Fruit fly (Drosophila melanogaster) whole organism, adult: Measurements from ENCODE around the gene viaf.

ENCODE experiments used
- CG11617 ChIP-seq: fragments of 200-800 bp; sonication (Bioruptor generic); optimal IDR thresholded peaks from 2 replicates; lab custom pipeline; 2017; ENCODE audit warnings: mild to moderate bottlenecking, missing biosample characterization, missing genetic modification reagents, missing genetic modification characterization
- CG12768 ChIP-seq: fragments of 200-800 bp; sonication (Bioruptor generic); optimal IDR thresholded peaks from 2 replicates; lab custom pipeline; 2017; ENCODE audit warnings: missing biosample characterization, missing genetic modification characterization, mild to moderate bottlenecking, moderate library complexity, missing genetic modification reagents
- CG14711 ChIP-seq: fragments of 200-800 bp; sonication (Bioruptor generic); optimal IDR thresholded peaks from 2 replicates; lab custom pipeline; 2018; ENCODE audit warnings: missing biosample characterization, mild to moderate bottlenecking, missing genetic modification characterization, moderate library complexity
- CG1620 ChIP-seq: fragments of 200-800 bp; sonication (Bioruptor generic); optimal IDR thresholded peaks from 2 replicates; lab custom pipeline; 2016; ENCODE audit warnings: missing biosample characterization, missing genetic modification characterization
- CG33017 ChIP-seq: fragments of 200-800 bp; sonication (Bioruptor generic); optimal IDR thresholded peaks from 2 replicates; lab custom pipeline; 2018; ENCODE audit warnings: missing biosample characterization, mild to moderate bottlenecking, missing genetic modification characterization, moderate library complexity
- CG5204 ChIP-seq: fragments of 200-800 bp; sonication (Bioruptor generic); optimal IDR thresholded peaks from 2 replicates; lab custom pipeline; 2016; ENCODE audit warnings: missing biosample characterization, missing genetic modification characterization
- CG7045 ChIP-seq: fragments of 200-800 bp; sonication (Bioruptor generic); optimal IDR thresholded peaks from 2 replicates; lab custom pipeline; 2017; ENCODE audit warnings: missing biosample characterization, mild to moderate bottlenecking, missing genetic modification characterization
- CG7101 ChIP-seq: fragments of 200-800 bp; sonication (Bioruptor generic); optimal IDR thresholded peaks from 2 replicates; lab custom pipeline; 2018; ENCODE audit warnings: missing biosample characterization, mild to moderate bottlenecking, missing genetic modification characterization, moderate library complexity
- Clk ChIP-seq: fragments of 200-800 bp; sonication (Bioruptor generic); optimal IDR thresholded peaks from 2 replicates; lab custom pipeline; 2017; ENCODE audit warnings: missing biosample characterization, missing genetic modification characterization
- Crg-1 ChIP-seq: fragments of 200-800 bp; sonication (Bioruptor generic); optimal IDR thresholded peaks from 2 replicates; lab custom pipeline; 2016; ENCODE audit warnings: missing biosample characterization, missing genetic modification characterization
- Hr96 ChIP-seq: fragments of 200-800 bp; sonication (Bioruptor generic); optimal IDR thresholded peaks from 2 replicates; lab custom pipeline; 2016; ENCODE audit warnings: missing biosample characterization, missing genetic modification characterization
- Mnt ChIP-seq: fragments of 200-800 bp; sonication (Bioruptor generic); optimal IDR thresholded peaks from 2 replicates; lab custom pipeline; 2016; ENCODE audit warnings: missing biosample characterization, mild to moderate bottlenecking, missing genetic modification characterization
- bab1 ChIP-seq: fragments of 200-800 bp; sonication (Bioruptor generic); optimal IDR thresholded peaks from 3 replicates; lab custom pipeline; 2019; ENCODE audit warnings: missing biosample characterization, mild to moderate bottlenecking, missing genetic modification characterization, moderate library complexity
- cic ChIP-seq: fragments of 200-800 bp; sonication (Bioruptor generic); optimal IDR thresholded peaks from 2 replicates; lab custom pipeline; 2017; ENCODE audit warnings: missing biosample characterization, mild to moderate bottlenecking, missing genetic modification characterization, moderate library complexity
- cnc ChIP-seq, 2 experiments: fragments of >200 bp; optimal IDR thresholded peaks; 2 replicates each; lab custom pipeline; 2017
- kay ChIP-seq: fragments of 200-800 bp; sonication (Bioruptor generic); peaks from one replicate; lab custom pipeline; 2016; ENCODE audit warnings: missing biosample characterization, missing genetic modification characterization, borderline replicate concordance
- ovo ChIP-seq: fragments of 200-800 bp; sonication (Bioruptor generic); optimal IDR thresholded peaks from 2 replicates; lab custom pipeline; 2016; ENCODE audit warnings: missing biosample characterization, missing genetic modification characterization
- pad ChIP-seq: fragments of 200-800 bp; sonication (Bioruptor generic); optimal IDR thresholded peaks from 3 replicates; lab custom pipeline; 2017; ENCODE audit warnings: missing biosample characterization, missing genetic modification characterization, mild to moderate bottlenecking, moderate library complexity, missing genetic modification reagents
- tj ChIP-seq: fragments of 200-800 bp; sonication (Bioruptor generic); optimal IDR thresholded peaks from 3 replicates; lab custom pipeline; 2017; ENCODE audit warnings: missing biosample characterization, mild to moderate bottlenecking, missing genetic modification characterization, moderate library complexity
- toe ChIP-seq: fragments of 200-800 bp; sonication (Bioruptor generic); optimal IDR thresholded peaks from 2 replicates; lab custom pipeline; 2016; ENCODE audit warnings: missing biosample characterization, missing genetic modification characterization

The viaf gene

dm6 chr3L:11997959-11998358 lies 5.0 kb upstream of the viaf start, which contains the start of gene Grip163:
Gene Grip163 (minus strand): TSS chr3L:11998138.
- TF ChIP-seq CG12768 (GFP tag; lab: Kevin White, UChicago) = no peak
- TF ChIP-seq toe = no peak
- no peak for TF ChIP-seq CG7101 (tag; lab: Kevin White, UChicago)
- TF ChIP-seq CG14711 = no peak
- TF ChIP-seq Hr96 (GFP tag; lab: Kevin White, UChicago) = no peak
- TF ChIP-seq CG33017 (tag; lab: Kevin White, UChicago) = no peak
- no peak for TF ChIP-seq Crg-1 (GFP tag; lab: Kevin White, UChicago)
- TF ChIP-seq kay (GFP tag; lab: Kevin White, UChicago) = no peak
- TF ChIP-seq tj = no peak
- no peak for TF ChIP-seq CG11617 (GFP tag; lab: Kevin White, UChicago)
- no peak for TF ChIP-seq Mnt
- no peak for TF ChIP-seq CG1620
- TF ChIP-seq CG7045 (GFP tag; lab: Kevin White, UChicago) = no peak
- no peak for TF ChIP-seq CG5204
- TF ChIP-seq cic = no peak
- TF ChIP-seq bab1 (GFP tag; lab: Kevin White, UChicago) = no peak
- no peak for TF ChIP-seq Clk
- no peak for TF ChIP-seq cnc (optimal IDR thresholded peaks at IDR 0.05; lab: Kevin White, UChicago)
- no peak for TF ChIP-seq pad
- TF ChIP-seq ovo (GFP tag; lab: Kevin White, UChicago) = no peak

dm6 chr3L:11990436-11990835 lies 2.5 kb downstream of the viaf start, which contains the start of gene CG6931:
Gene CG6931 (plus strand): TSS chr3L:11990736.
- no peak for TF ChIP-seq cic
- no peak for TF ChIP-seq Hr96 (GFP tag; lab: Kevin White, UChicago)

dm6 chr3L:11984606-11985005 lies 8.4 kb downstream of the viaf start, which contains the start of gene CG6938:
Gene CG6938 (plus strand): TSS chr3L:11984906.
- TF ChIP-seq CG12768 (GFP tag; lab: Kevin White, UChicago) (no peak), kay (GFP tag; lab: Kevin White, UChicago) (no peak), Hr96 (GFP tag; lab: Kevin White, UChicago) (no peak), CG14711 (no peak), CG11617 (GFP tag; lab: Kevin White, UChicago) (no peak), CG33017 (tag; lab: Kevin White, UChicago) (no peak), ovo (GFP tag; lab: Kevin White, UChicago) (no peak), CG5204 (no peak), cic (no peak), bab1 (GFP tag; lab: Kevin White, UChicago) (no peak), Mnt (no peak), CG7101 (tag; lab: Kevin White, UChicago) (no peak)

dm6 chr3L:11975811-11976210 lies 17.2 kb downstream of the viaf start, which contains the start of gene CG43896:
Gene CG43896 (plus strand): TSS chr3L:11976111.
- no peak for TF ChIP-seq pad
- no peak for TF ChIP-seq CG14711
- TF ChIP-seq tj = no peak
- no peak for TF ChIP-seq cnc (optimal IDR thresholded peaks at IDR 0.05; lab: Kevin White, UChicago)
- no peak for TF ChIP-seq kay (GFP tag; lab: Kevin White, UChicago)

- TF ChIP-seq CG7045 (GFP tag; lab: Kevin White, UChicago) = no peak
Measured at dm6 chr3L:11974605-11975004, 18.4 kb downstream of the viaf start, which contains the start of gene CG14125. Gene CG14125 (plus strand): TSS chr3L:11974905.

dm6 chr3L:11973690-11974089 lies 19.3 kb downstream of the viaf start, which contains the start of gene CG42397:
Gene CG42397 (minus strand): TSS chr3L:11973790.
- TF ChIP-seq ovo (GFP tag; lab: Kevin White, UChicago) = no peak
- TF ChIP-seq CG7101 (tag; lab: Kevin White, UChicago) = peak; percentile 29
- TF ChIP-seq CG33017 (tag; lab: Kevin White, UChicago) = peak; percentile 23
- peak; percentile 39 for TF ChIP-seq CG14711

- TF ChIP-seq Hr96 (GFP tag; lab: Kevin White, UChicago) (no peak), toe (no peak), ovo (GFP tag; lab: Kevin White, UChicago) (no peak), bab1 (GFP tag; lab: Kevin White, UChicago) (no peak), kay (GFP tag; lab: Kevin White, UChicago) (no peak), Crg-1 (GFP tag; lab: Kevin White, UChicago) (no peak), cnc (optimal IDR thresholded peaks at IDR 0.05; lab: Kevin White, UChicago) (no peak), CG12768 (GFP tag; lab: Kevin White, UChicago) (no peak), Clk (no peak)
Measured at dm6 chr3L:11972879-11973278, 20.1 kb downstream of the viaf start, which contains the start of gene Muc68E. Gene Muc68E (minus strand): TSS chr3L:11972979.

- TF ChIP-seq ovo (GFP tag; lab: Kevin White, UChicago) = no peak
- TF ChIP-seq pad = no peak
- no peak for TF ChIP-seq Mnt
- TF ChIP-seq Clk = no peak
- no peak for TF ChIP-seq Hr96 (GFP tag; lab: Kevin White, UChicago)
- no peak for TF ChIP-seq cnc (optimal IDR thresholded peaks at IDR 0.05; lab: Kevin White, UChicago)
- no peak for TF ChIP-seq tj
- no peak for TF ChIP-seq CG7045 (GFP tag; lab: Kevin White, UChicago)
- TF ChIP-seq CG14711 = no peak
- TF ChIP-seq kay (GFP tag; lab: Kevin White, UChicago) = no peak
- TF ChIP-seq CG33017 (tag; lab: Kevin White, UChicago) = no peak
- no peak for TF ChIP-seq bab1 (GFP tag; lab: Kevin White, UChicago)
- TF ChIP-seq Crg-1 (GFP tag; lab: Kevin White, UChicago) = no peak
- TF ChIP-seq CG12768 (GFP tag; lab: Kevin White, UChicago) = no peak
- no peak for TF ChIP-seq CG5204
- no peak for TF ChIP-seq CG7101 (tag; lab: Kevin White, UChicago)
- TF ChIP-seq cic = no peak
- TF ChIP-seq CG1620 = no peak
Measured at dm6 chr3L:11966104-11966503, 26.9 kb downstream of the viaf start, which contains the start of gene prc. Gene prc (minus strand): TSS chr3L:11966131.
